Worm (Caenorhabditis elegans) whole organism, midembryonic: ENCODE results near the gene mlt-9.

Experiments
- T22C8.4 ChIP-seq: fragments of 200-800 bp; sonication (Bioruptor generic); IDR thresholded peaks from 2 replicates; pipeline ENCODE4 v1.3.6; 2022; ENCODE audit warnings: missing genetic modification characterization, missing compliant biosample characterization
- flt-1 ChIP-seq: fragments of 200-800 bp; sonication (Bioruptor generic); IDR thresholded peaks from 2 replicates; pipeline ENCODE4 v1.3.6; 2022; ENCODE audit warnings: missing genetic modification characterization, missing compliant biosample characterization
- med-1 ChIP-seq: sonication (generic microtip); optimal IDR thresholded peaks from 2 replicates; lab custom pipeline; 2017; ENCODE audit warnings: missing genetic modification characterization, mild to moderate bottlenecking, missing compliant biosample characterization, antibody characterized with exemption, missing genetic modification reagents; ENCODE audit not compliant: insufficient read depth
- ref-1 ChIP-seq: fragments of 200-800 bp; sonication (Bioruptor generic); conservative IDR thresholded peaks from 2 replicates; pipeline ENCODE4 v1.3.6; 2022; ENCODE audit warnings: missing genetic modification reagents, missing genetic modification characterization, missing compliant biosample characterization
- ztf-23 ChIP-seq: fragments of 200-800 bp; sonication (Bioruptor generic); IDR thresholded peaks from 2 replicates; pipeline ENCODE4 v1.3.6; 2022; ENCODE audit warnings: missing genetic modification reagents, missing genetic modification characterization, missing compliant biosample characterization
- ztf-29 ChIP-seq: fragments of 200-800 bp; sonication (Bioruptor generic); IDR thresholded peaks from 2 replicates; pipeline ENCODE4 v1.3.6; 2022; ENCODE audit warnings: missing genetic modification reagents, missing genetic modification characterization, missing compliant biosample characterization

- no peak for TF ChIP-seq ref-1 (GFP tag; lab: Robert Waterston, UW)
- TF ChIP-seq med-1 (GFP tag; lab: Kevin White, UChicago), result no peak
- no peak for TF ChIP-seq ztf-29 (GFP tag; lab: Robert Waterston, UW)
- no peak for TF ChIP-seq T22C8.4 (GFP tag; lab: Robert Waterston, UW)
- TF ChIP-seq flt-1 (GFP tag; lab: Robert Waterston, UW), result no peak
- TF ChIP-seq ztf-23 (GFP tag; lab: Robert Waterston, UW), result no peak
Observed at ce11 chrX:15132073-15132472, 24.5 kb upstream of the mlt-9 start.
